Fruit fly (Drosophila melanogaster): ENCODE measurements around the gene aop.

aop gene

dm6 chr2L:2164520-2165237 is 13.9 kb downstream of the aop start:
- TF ChIP-seq brk (GFP tag; optimal IDR thresholded peaks at IDR 0.05) (peak; percentile 89), Sp1 (GFP tag; optimal IDR thresholded peaks at IDR 0.05) (peak; percentile 90), foxo (GFP tag; optimal IDR thresholded peaks at IDR 0.05) (peak; percentile 71 to 97), Rel (GFP tag; optimal IDR thresholded peaks at IDR 0.05) (peak; percentile 92), Rel (tag; optimal IDR thresholded peaks at IDR 0.05) (peak; percentile 63), Mio (GFP tag; optimal IDR thresholded peaks at IDR 0.05) (peak; percentile 38), dl (GFP tag; optimal IDR thresholded peaks at IDR 0.05; ENCODE audit: insufficient read depth in 1 of 2, partially characterized antibody in 2 of 2) (no peak), OdsH (GFP tag; optimal IDR thresholded peaks at IDR 0.05) (peak; percentile 90), dmrt93B (GFP tag; optimal IDR thresholded peaks at IDR 0.05) (peak; percentile 84), CrebA (GFP tag; optimal IDR thresholded peaks at IDR 0.05; ENCODE audit: borderline replicate concordance) (peak; percentile 68), HLH106 (tag; optimal IDR thresholded peaks at IDR 0.05) (peak; percentile 94), CG9705 (GFP tag; optimal IDR thresholded peaks at IDR 0.05) (peak; percentile 87), Hnf4 (GFP tag; optimal IDR thresholded peaks at IDR 0.05) (peak; percentile 94), Dif (GFP tag; optimal IDR thresholded peaks at IDR 0.05; ENCODE audit: partially characterized antibody) (no peak), jim (GFP tag; optimal IDR thresholded peaks at IDR 0.05) (no peak), Jra (GFP tag; optimal IDR thresholded peaks at IDR 0.05) (peak; percentile 74), pan (optimal IDR thresholded peaks at IDR 0.05) (no peak), Vsx2 (GFP tag; optimal IDR thresholded peaks at IDR 0.05; ENCODE audit: partially characterized antibody) (no peak), psq (GFP tag; optimal IDR thresholded peaks at IDR 0.05) (peak; percentile 98), h (GFP tag; optimal IDR thresholded peaks at IDR 0.05) (peak; percentile 97), Hr78 (GFP tag; optimal IDR thresholded peaks at IDR 0.05) (no peak), lola (GFP tag; optimal IDR thresholded peaks at IDR 0.05) (no peak), usp (GFP tag; optimal IDR thresholded peaks at IDR 0.05) (no peak), tai (GFP tag; optimal IDR thresholded peaks at IDR 0.05) (peak; percentile 88), dsf (GFP tag; optimal IDR thresholded peaks at IDR 0.05; ENCODE audit: borderline replicate concordance) (peak; percentile 15), sage (GFP tag; optimal IDR thresholded peaks at IDR 0.05) (peak; percentile 85), GATAd (GFP tag; optimal IDR thresholded peaks at IDR 0.05) (no peak), br (GFP tag; optimal IDR thresholded peaks at IDR 0.05) (peak; percentile 92), N (GFP tag; optimal IDR thresholded peaks at IDR 0.05) (no peak), Abd-B (GFP tag; optimal IDR thresholded peaks at IDR 0.05) (no peak), Myc (optimal IDR thresholded peaks at IDR 0.05) (no peak), Hr83 (GFP tag; optimal IDR thresholded peaks at IDR 0.05; ENCODE audit: poor library complexity, severe bottlenecking) (peak; percentile 41), Dfd (GFP tag; optimal IDR thresholded peaks at IDR 0.05) (peak; percentile 57), sv (GFP tag; optimal IDR thresholded peaks at IDR 0.05) (peak; percentile 54), CG32264 (GFP tag; optimal IDR thresholded peaks at IDR 0.05) (peak; percentile 88), ey (GFP tag; optimal IDR thresholded peaks at IDR 0.05) (peak; percentile 96), rgr (GFP tag; optimal IDR thresholded peaks at IDR 0.05) (peak; percentile 95), fru (GFP tag; optimal IDR thresholded peaks at IDR 0.05) (peak; percentile 97), woc (GFP tag; optimal IDR thresholded peaks at IDR 0.05) (peak; percentile 97)

dm6 chr2L:2163568-2163953 is 15.0 kb downstream of the aop start:
- TF ChIP-seq dsf (GFP tag; optimal IDR thresholded peaks at IDR 0.05; ENCODE audit: borderline replicate concordance) (peak; percentile 61), OdsH (GFP tag; optimal IDR thresholded peaks at IDR 0.05) (peak; percentile 88), sv (GFP tag; optimal IDR thresholded peaks at IDR 0.05) (peak; percentile 73), pan (optimal IDR thresholded peaks at IDR 0.05) (no peak), Dfd (GFP tag; optimal IDR thresholded peaks at IDR 0.05) (no peak), jim (GFP tag; optimal IDR thresholded peaks at IDR 0.05) (peak; percentile 85), foxo (GFP tag; optimal IDR thresholded peaks at IDR 0.05) (peak; percentile 87 to 92), Sp1 (GFP tag; optimal IDR thresholded peaks at IDR 0.05) (peak; percentile 93), Hr78 (GFP tag; optimal IDR thresholded peaks at IDR 0.05) (no peak), woc (GFP tag; optimal IDR thresholded peaks at IDR 0.05) (peak; percentile 94), tai (GFP tag; optimal IDR thresholded peaks at IDR 0.05) (no peak), Dif (GFP tag; optimal IDR thresholded peaks at IDR 0.05; ENCODE audit: partially characterized antibody) (peak; percentile 32), fru (GFP tag; optimal IDR thresholded peaks at IDR 0.05) (peak; percentile 97), brk (GFP tag; optimal IDR thresholded peaks at IDR 0.05) (peak; percentile 63), psq (GFP tag; optimal IDR thresholded peaks at IDR 0.05) (peak; percentile 95), CG9705 (GFP tag; optimal IDR thresholded peaks at IDR 0.05) (peak; percentile 71), h (GFP tag; optimal IDR thresholded peaks at IDR 0.05) (peak; percentile 93), br (GFP tag; optimal IDR thresholded peaks at IDR 0.05) (peak; percentile 97), Jra (GFP tag; optimal IDR thresholded peaks at IDR 0.05) (peak; percentile 87), Abd-B (GFP tag; optimal IDR thresholded peaks at IDR 0.05) (no peak), ey (GFP tag; optimal IDR thresholded peaks at IDR 0.05) (peak; percentile 93), dl (GFP tag; optimal IDR thresholded peaks at IDR 0.05; ENCODE audit: insufficient read depth in 1 of 2, partially characterized antibody in 2 of 2) (peak in 1 of 2 experiments; percentile 57), CrebA (GFP tag; optimal IDR thresholded peaks at IDR 0.05; ENCODE audit: borderline replicate concordance) (no peak), dmrt93B (GFP tag; optimal IDR thresholded peaks at IDR 0.05) (peak; percentile 86), sage (GFP tag; optimal IDR thresholded peaks at IDR 0.05) (peak; percentile 62), Hnf4 (GFP tag; optimal IDR thresholded peaks at IDR 0.05) (peak; percentile 77), rgr (GFP tag; optimal IDR thresholded peaks at IDR 0.05) (peak; percentile 86), Hr83 (GFP tag; optimal IDR thresholded peaks at IDR 0.05; ENCODE audit: poor library complexity, severe bottlenecking) (peak; percentile 72), HLH106 (tag; optimal IDR thresholded peaks at IDR 0.05) (peak; percentile 92), GATAd (GFP tag; optimal IDR thresholded peaks at IDR 0.05) (no peak), Rel (GFP tag; optimal IDR thresholded peaks at IDR 0.05) (peak; percentile 67), Rel (tag; optimal IDR thresholded peaks at IDR 0.05) (peak; percentile 71), Mio (GFP tag; optimal IDR thresholded peaks at IDR 0.05) (peak; percentile 34), CG32264 (GFP tag; optimal IDR thresholded peaks at IDR 0.05) (peak; percentile 68), lola (GFP tag; optimal IDR thresholded peaks at IDR 0.05) (no peak), Myc (optimal IDR thresholded peaks at IDR 0.05) (no peak), N (GFP tag; optimal IDR thresholded peaks at IDR 0.05) (no peak), Vsx2 (GFP tag; optimal IDR thresholded peaks at IDR 0.05; ENCODE audit: partially characterized antibody) (peak; percentile 53), usp (GFP tag; optimal IDR thresholded peaks at IDR 0.05) (no peak)
